Fruit fly (Drosophila melanogaster): ENCODE results near the gene Nepl17.

Gene Nepl17

DNA sequence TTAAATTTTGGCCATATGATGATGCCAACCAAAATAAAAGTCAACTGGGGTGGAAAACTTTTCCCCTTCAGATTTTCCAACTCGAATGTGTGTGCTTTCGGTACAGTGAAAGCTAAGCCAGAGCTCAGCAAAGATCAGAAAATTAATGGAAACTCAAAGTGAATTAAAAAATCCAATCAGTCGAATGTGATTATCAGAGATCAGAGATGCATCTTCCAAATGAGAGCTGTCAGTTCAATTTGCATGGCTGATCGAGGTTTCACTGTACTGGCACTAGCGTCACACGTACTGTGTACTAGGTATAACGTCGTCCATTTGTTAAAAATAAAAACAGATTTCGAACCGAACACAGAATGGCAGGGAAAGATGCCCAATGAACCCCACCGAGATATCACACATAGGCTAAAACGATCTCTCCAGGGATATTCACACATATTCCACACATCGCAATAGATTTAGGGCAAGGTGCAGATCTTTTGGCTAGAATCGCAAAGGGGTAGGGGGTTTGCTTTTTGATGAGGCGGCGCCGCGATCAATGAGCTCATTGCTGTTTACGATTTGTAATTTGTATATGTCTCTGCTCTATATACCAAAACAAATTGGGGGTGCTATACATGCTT, 32.2 kb downstream of the Nepl17 start (continued):
- TF ChIP-seq bowl (GFP tag; IDR thresholded peaks at IDR 0.05) = peak; percentile 39; the same call in 1 of the 2 replicates
- TF ChIP-seq unpg (GFP tag; optimal IDR thresholded peaks at IDR 0.05) = peak; percentile 82
- no peak for TF ChIP-seq CG6254 (GFP tag; optimal IDR thresholded peaks at IDR 0.05)
- peak; percentile 81 for TF ChIP-seq CG9215 (GFP tag; IDR thresholded peaks at IDR 0.05)
- TF ChIP-seq ken (GFP tag; IDR thresholded peaks at IDR 0.05) = peak; percentile 78
- TF ChIP-seq Dad (GFP tag; optimal IDR thresholded peaks at IDR 0.05) = peak; percentile 76
- peak; percentile 73 for TF ChIP-seq nmo (GFP tag; optimal IDR thresholded peaks at IDR 0.05)
- TF ChIP-seq CG10147 (GFP tag; optimal IDR thresholded peaks at IDR 0.05) = peak; percentile 49
- peak; percentile 57 for TF ChIP-seq Six4 (GFP tag; optimal IDR thresholded peaks at IDR 0.05)
- TF ChIP-seq CG43689 (GFP tag; IDR thresholded peaks at IDR 0.05) = peak; percentile 62
- TF ChIP-seq trh (GFP tag; optimal IDR thresholded peaks at IDR 0.05) = no peak
- TF ChIP-seq scrt (GFP tag; optimal IDR thresholded peaks at IDR 0.05) = peak; percentile 49
- TF ChIP-seq pnt (GFP tag; optimal IDR thresholded peaks at IDR 0.05) = peak; percentile 53
- peak; percentile 79 for TF ChIP-seq Mrtf (GFP tag; IDR thresholded peaks at IDR 0.05)
- peak; percentile 68; the same call in 1 of the 2 replicates for TF ChIP-seq klu (GFP tag; IDR thresholded peaks at IDR 0.05)
- no peak for TF ChIP-seq pita (GFP tag; optimal IDR thresholded peaks at IDR 0.05)
- TF ChIP-seq CG32767 (GFP tag; IDR thresholded peaks at IDR 0.05) = no peak; the same call in 1 of the 2 replicates
- peak; percentile 83 for TF ChIP-seq zfh1 (GFP tag; IDR thresholded peaks at IDR 0.05)
- peak; percentile 78 for TF ChIP-seq CoRest (tag; optimal IDR thresholded peaks at IDR 0.05)
- TF ChIP-seq CG5245 (GFP tag; optimal IDR thresholded peaks at IDR 0.05) = peak; percentile 22
- TF ChIP-seq seq (GFP tag; IDR thresholded peaks at IDR 0.05) = peak; percentile 49
- no peak for TF ChIP-seq pros (GFP tag; optimal IDR thresholded peaks at IDR 0.05)
- TF ChIP-seq CG12104 (GFP tag; optimal IDR thresholded peaks at IDR 0.05) = peak; percentile 32
- TF ChIP-seq CG9932 (GFP tag; IDR thresholded peaks at IDR 0.05) = peak; percentile 94
- no peak for TF ChIP-seq Opbp (GFP tag; IDR thresholded peaks at IDR 0.05; ENCODE audit: partially characterized antibody)
- peak; percentile 98 for TF ChIP-seq Med (GFP tag)
- no peak for TF ChIP-seq CG31388 (GFP tag; optimal IDR thresholded peaks at IDR 0.05)
- TF ChIP-seq CG10654 (GFP tag; optimal IDR thresholded peaks at IDR 0.05) = peak; percentile 31
- no peak for TF ChIP-seq ftz-f1 (GFP tag; optimal IDR thresholded peaks at IDR 0.05)
- TF ChIP-seq Drgx (GFP tag; IDR thresholded peaks at IDR 0.05) = peak; percentile 83
- TF ChIP-seq Xbp1 (GFP tag; optimal IDR thresholded peaks at IDR 0.05) = peak; percentile 84
- TF ChIP-seq pzg (GFP tag; optimal IDR thresholded peaks at IDR 0.05) = no peak
- TF ChIP-seq E2f2 (GFP tag; IDR thresholded peaks at IDR 0.05) = peak; percentile 60
- peak; percentile 82 for TF ChIP-seq Sox102F (GFP tag; optimal IDR thresholded peaks at IDR 0.05)
- TF ChIP-seq CG18764 (GFP tag; optimal IDR thresholded peaks at IDR 0.05) = peak; percentile 46
- no peak for TF ChIP-seq Vsx1 (GFP tag; optimal IDR thresholded peaks at IDR 0.05)
- peak; percentile 53 for TF ChIP-seq CG10462 (GFP tag; optimal IDR thresholded peaks at IDR 0.05)
- TF ChIP-seq Ptx1 (GFP tag; IDR thresholded peaks at IDR 0.05) = peak; percentile 85
- TF ChIP-seq hth (optimal IDR thresholded peaks at IDR 0.05) = no peak
- no peak for TF ChIP-seq CkIIα-i1 (GFP tag; IDR thresholded peaks at IDR 0.05)
- TF ChIP-seq Ets65A (GFP tag) = peak; percentile 96
- no peak for TF ChIP-seq CG34224 (GFP tag; IDR thresholded peaks at IDR 0.05; ENCODE audit: partially characterized antibody)
- peak; percentile 7 for TF ChIP-seq CG34376 (GFP tag; optimal IDR thresholded peaks at IDR 0.05)
- TF ChIP-seq CG3163 (GFP tag; optimal IDR thresholded peaks at IDR 0.05) = peak; percentile 58
- peak; percentile 61 for TF ChIP-seq crc (GFP tag; optimal IDR thresholded peaks at IDR 0.05)
- TF ChIP-seq CG12236 (GFP tag; optimal IDR thresholded peaks at IDR 0.05) = peak; percentile 32
- TF ChIP-seq D19B (GFP tag; optimal IDR thresholded peaks at IDR 0.05) = peak; percentile 54
- TF ChIP-seq disco-r (GFP tag; optimal IDR thresholded peaks at IDR 0.05) = peak; percentile 66
- TF ChIP-seq Oaz (GFP tag; IDR thresholded peaks at IDR 0.05) = peak; percentile 70
- peak; percentile 66 for TF ChIP-seq sug (tag; optimal IDR thresholded peaks at IDR 0.05)
- peak; percentile 63; the same call in 1 of the 3 replicates for TF ChIP-seq ase (GFP tag; IDR thresholded peaks at IDR 0.05)
